Worm (Caenorhabditis elegans) whole organism, early embryonic: Measurements from ENCODE around the gene somi-1.

Source experiments
- B0310.2 ChIP-seq: sonication (generic microtip); optimal IDR thresholded peaks from 2 replicates; lab custom pipeline; 2016; ENCODE audit warnings: mild to moderate bottlenecking, missing genetic modification characterization, missing compliant biosample characterization
- F13C5.2 ChIP-seq: sonication (generic microtip); optimal IDR thresholded peaks from 2 replicates; lab custom pipeline; 2017; ENCODE audit warnings: mild to moderate bottlenecking, missing genetic modification characterization, inconsistent platforms, missing compliant biosample characterization
- aly-1 ChIP-seq: sonication (generic microtip); optimal IDR thresholded peaks from 2 replicates; lab custom pipeline; 2016; ENCODE audit warnings: missing genetic modification characterization, missing compliant biosample characterization
- ama-1 ChIP-seq: fragments of 150-350 bp; optimal IDR thresholded peaks from 2 replicates; lab custom pipeline; 2014
- ceh-13 ChIP-seq: fragments of 200-800 bp; sonication (Bioruptor generic); optimal IDR thresholded peaks from 2 replicates; lab custom pipeline; 2018; ENCODE audit warnings: mild to moderate bottlenecking, missing genetic modification characterization, missing compliant biosample characterization
- ceh-36 ChIP-seq: sonication (generic microtip); optimal IDR thresholded peaks from 2 replicates; lab custom pipeline; 2016; ENCODE audit warnings: missing genetic modification characterization, inconsistent platforms, missing compliant biosample characterization
- ets-7 ChIP-seq: sonication (generic microtip); optimal IDR thresholded peaks from 2 replicates; lab custom pipeline; 2016; ENCODE audit warnings: missing genotype, missing genetic modification characterization, missing compliant biosample characterization
- flt-1 ChIP-seq: fragments of 200-800 bp; sonication (Bioruptor generic); IDR thresholded peaks from 2 replicates; pipeline ENCODE4 v1.3.6; 2022; ENCODE audit warnings: missing genetic modification characterization, missing compliant biosample characterization
- hmbx-1 ChIP-seq: sonication (generic microtip); optimal IDR thresholded peaks from 2 replicates; lab custom pipeline; 2016; ENCODE audit warnings: mild to moderate bottlenecking, missing genetic modification characterization, missing compliant biosample characterization
- hmg-4 ChIP-seq: fragments of 200-800 bp; sonication (Bioruptor generic); optimal IDR thresholded peaks from 2 replicates; lab custom pipeline; 2018; ENCODE audit warnings: mild to moderate bottlenecking, missing genetic modification characterization, missing compliant biosample characterization
- hnd-1 ChIP-seq: sonication (generic microtip); optimal IDR thresholded peaks from 2 replicates; lab custom pipeline; 2016; ENCODE audit warnings: missing genetic modification characterization, missing compliant biosample characterization
- pes-1 ChIP-seq: fragments of 200-800 bp; sonication (Bioruptor generic); IDR thresholded peaks from 2 replicates; pipeline ENCODE4 v1.3.6; 2022; ENCODE audit warnings: missing genetic modification reagents, missing genetic modification characterization, missing compliant biosample characterization
- scrt-1 ChIP-seq: fragments of 200-800 bp; sonication (Bioruptor generic); IDR thresholded peaks from 2 replicates; pipeline ENCODE4 v1.3.6; 2022; ENCODE audit warnings: missing genetic modification characterization, missing compliant biosample characterization
- sea-1 ChIP-seq: fragments of 200-800 bp; sonication (Bioruptor generic); conservative IDR thresholded peaks from 2 replicates; pipeline ENCODE4 v1.3.6; 2022; ENCODE audit warnings: missing genetic modification characterization, missing compliant biosample characterization
- tbx-11 ChIP-seq: fragments of 200-800 bp; sonication (Bioruptor generic); IDR thresholded peaks from 2 replicates; pipeline ENCODE4 v1.3.6; 2022; ENCODE audit warnings: missing genetic modification characterization, missing compliant biosample characterization
- tbx-37 ChIP-seq: fragments of 200-800 bp; sonication (Bioruptor generic); conservative IDR thresholded peaks from 2 replicates; pipeline ENCODE4 v1.3.6; 2022; ENCODE audit warnings: missing genetic modification reagents, missing genetic modification characterization, missing compliant biosample characterization
- tra-4 ChIP-seq: sonication (generic microtip); optimal IDR thresholded peaks from 2 replicates; lab custom pipeline; 2017; ENCODE audit warnings: missing genetic modification characterization, missing compliant biosample characterization

Gene somi-1

DNA sequence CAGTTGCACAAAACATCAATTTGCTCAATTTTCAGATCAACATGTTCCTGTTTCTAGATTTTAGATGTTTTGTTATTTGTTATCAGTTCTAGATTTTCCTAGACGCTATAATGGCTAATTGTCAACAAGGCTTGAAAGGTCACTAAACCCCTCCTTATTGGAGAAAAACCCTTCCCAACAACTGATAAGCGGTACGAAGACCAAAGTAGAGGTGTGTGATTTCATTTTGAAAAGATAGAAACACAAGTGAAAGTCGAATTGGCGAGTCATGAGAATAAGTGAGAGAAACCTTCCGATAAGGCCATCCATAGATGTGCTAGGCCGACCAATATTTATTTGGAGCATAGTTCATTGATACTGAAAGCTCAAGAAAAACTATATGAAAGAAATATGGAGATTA is 17.6 kb downstream of the somi-1 start:
- TF ChIP-seq B0310.2 (tag; lab: Kevin White, UChicago) = no peak
- TF ChIP-seq hmbx-1 = no peak
- TF ChIP-seq ets-7 = no peak
- no peak for TF ChIP-seq ama-1 (lab: Kevin White, UChicago)
- no peak for TF ChIP-seq tbx-11 (GFP tag; lab: Robert Waterston, UW)
- no peak for TF ChIP-seq flt-1 (GFP tag; lab: Robert Waterston, UW)
- no peak for TF ChIP-seq ceh-36
- no peak for TF ChIP-seq hmg-4
- no peak for TF ChIP-seq F13C5.2 (tag; lab: Kevin White, UChicago)
- no peak for TF ChIP-seq tbx-37 (GFP tag; lab: Robert Waterston, UW)
- TF ChIP-seq pes-1 (GFP tag; lab: Robert Waterston, UW) = no peak
- no peak for TF ChIP-seq tra-4
- no peak for TF ChIP-seq scrt-1 (GFP tag; lab: Robert Waterston, UW)
- no peak for TF ChIP-seq aly-1 (tag; lab: Kevin White, UChicago)
- no peak for TF ChIP-seq hnd-1
- TF ChIP-seq ceh-13 (GFP tag; lab: Kevin White, UChicago) = no peak
- no peak for TF ChIP-seq sea-1 (GFP tag; lab: Robert Waterston, UW)

DNA sequence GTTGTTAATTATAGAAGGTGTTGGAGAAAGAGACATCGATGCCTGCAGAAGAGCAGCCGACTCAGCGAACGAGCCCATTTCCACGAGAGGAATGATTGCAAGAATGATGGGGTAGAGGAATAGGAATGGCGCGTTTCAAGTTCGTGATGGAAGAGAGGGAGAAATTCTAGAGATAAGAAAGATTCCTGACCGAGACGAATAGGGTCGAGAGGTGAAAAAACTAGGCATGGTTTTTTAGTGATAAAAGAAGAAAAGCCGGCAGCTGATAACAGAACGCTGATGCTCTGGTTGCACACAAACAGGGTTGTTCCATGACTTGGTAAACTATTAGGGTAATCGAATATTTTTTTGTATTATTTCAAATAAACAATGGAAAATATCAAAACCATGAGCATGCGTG is 18.4 kb downstream of the somi-1 start:
- TF ChIP-seq F13C5.2 (tag; lab: Kevin White, UChicago) (no peak), ama-1 (lab: Kevin White, UChicago) (no peak), pes-1 (GFP tag; lab: Robert Waterston, UW) (no peak), aly-1 (tag; lab: Kevin White, UChicago) (no peak)

DNA sequence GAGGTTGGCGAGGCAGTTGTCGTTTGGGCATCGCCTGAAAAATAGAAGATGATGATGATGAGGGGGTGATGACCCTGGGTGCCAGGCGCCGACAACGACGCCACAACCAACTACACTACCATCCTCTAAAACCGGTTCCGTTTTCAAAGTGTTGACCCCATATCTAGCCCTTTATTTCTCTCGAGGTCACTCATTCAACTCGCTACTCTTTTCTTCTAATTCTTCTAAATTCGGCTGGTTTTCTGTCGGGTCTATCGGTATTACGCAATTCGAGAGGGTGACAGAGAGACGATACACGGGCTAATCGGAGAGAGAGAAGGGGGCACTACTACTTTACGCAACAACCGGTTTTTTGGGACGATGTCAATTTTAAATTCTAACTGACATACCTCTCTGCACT is 19.9 kb downstream of the somi-1 start:
- TF ChIP-seq B0310.2 (tag; lab: Kevin White, UChicago) = no peak
- TF ChIP-seq tbx-11 (GFP tag; lab: Robert Waterston, UW) = no peak
- TF ChIP-seq F13C5.2 (tag; lab: Kevin White, UChicago) = no peak
- TF ChIP-seq pes-1 (GFP tag; lab: Robert Waterston, UW) = no peak
- TF ChIP-seq tbx-37 (GFP tag; lab: Robert Waterston, UW) = no peak
- no peak for TF ChIP-seq ets-7
- TF ChIP-seq sea-1 (GFP tag; lab: Robert Waterston, UW) = no peak
- no peak for TF ChIP-seq ceh-13 (GFP tag; lab: Kevin White, UChicago)
- no peak for TF ChIP-seq scrt-1 (GFP tag; lab: Robert Waterston, UW)
- no peak for TF ChIP-seq ama-1 (lab: Kevin White, UChicago)
- TF ChIP-seq hmg-4 = no peak
- no peak for TF ChIP-seq tra-4
- no peak for TF ChIP-seq flt-1 (GFP tag; lab: Robert Waterston, UW)
- TF ChIP-seq aly-1 (tag; lab: Kevin White, UChicago) = no peak
- no peak for TF ChIP-seq hnd-1
- no peak for TF ChIP-seq hmbx-1
- no peak for TF ChIP-seq ceh-36

DNA sequence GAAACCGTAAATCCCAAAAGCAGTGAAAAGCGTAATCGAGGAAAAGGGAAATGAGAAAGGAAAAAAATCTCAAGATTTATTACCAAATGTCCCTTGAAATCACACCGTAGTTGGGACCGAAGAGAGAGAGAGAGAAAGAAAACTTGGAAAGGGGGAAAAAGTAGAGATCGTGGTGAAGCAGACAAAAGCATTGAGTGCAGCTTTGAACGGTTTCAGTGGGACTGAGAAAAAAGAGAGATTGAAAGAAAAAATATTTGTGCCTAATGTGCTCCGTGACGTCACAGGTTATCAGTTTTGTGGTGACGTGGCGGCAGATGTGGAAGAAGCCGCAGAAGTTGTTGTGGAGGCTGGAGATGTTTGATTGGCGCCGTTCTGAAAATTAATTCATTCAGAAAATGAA is 20.9 kb downstream of the somi-1 start:
- TF ChIP-seq ama-1 (lab: Kevin White, UChicago) (no peak), aly-1 (tag; lab: Kevin White, UChicago) (no peak), F13C5.2 (tag; lab: Kevin White, UChicago) (no peak), ets-7 (no peak), pes-1 (GFP tag; lab: Robert Waterston, UW) (no peak), tra-4 (no peak), hmbx-1 (no peak), ceh-36 (no peak), tbx-11 (GFP tag; lab: Robert Waterston, UW) (no peak)

DNA sequence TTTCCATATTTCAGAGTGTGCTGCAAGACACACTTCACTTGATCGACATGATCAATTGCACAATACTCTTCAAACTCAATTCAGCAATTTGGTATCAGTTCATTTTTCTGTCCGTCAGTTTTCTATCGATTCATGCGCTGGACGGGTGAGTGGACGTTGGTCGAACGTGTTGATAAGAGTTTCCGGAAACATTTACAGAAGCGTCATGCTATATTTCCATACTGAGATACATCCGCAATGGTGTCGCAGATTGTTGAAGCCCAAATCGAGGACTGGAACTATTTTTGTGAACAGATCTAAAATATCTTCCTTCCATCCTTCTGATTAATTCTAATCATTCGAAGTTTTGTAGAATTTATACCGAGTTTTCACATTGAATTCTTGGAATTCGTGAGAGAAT is 21.5 kb downstream of the somi-1 start:
- TF ChIP-seq pes-1 (GFP tag; lab: Robert Waterston, UW) (no peak), tra-4 (no peak), ceh-13 (GFP tag; lab: Kevin White, UChicago) (no peak), tbx-37 (GFP tag; lab: Robert Waterston, UW) (no peak), hnd-1 (no peak), scrt-1 (GFP tag; lab: Robert Waterston, UW) (no peak), sea-1 (GFP tag; lab: Robert Waterston, UW) (no peak)

DNA sequence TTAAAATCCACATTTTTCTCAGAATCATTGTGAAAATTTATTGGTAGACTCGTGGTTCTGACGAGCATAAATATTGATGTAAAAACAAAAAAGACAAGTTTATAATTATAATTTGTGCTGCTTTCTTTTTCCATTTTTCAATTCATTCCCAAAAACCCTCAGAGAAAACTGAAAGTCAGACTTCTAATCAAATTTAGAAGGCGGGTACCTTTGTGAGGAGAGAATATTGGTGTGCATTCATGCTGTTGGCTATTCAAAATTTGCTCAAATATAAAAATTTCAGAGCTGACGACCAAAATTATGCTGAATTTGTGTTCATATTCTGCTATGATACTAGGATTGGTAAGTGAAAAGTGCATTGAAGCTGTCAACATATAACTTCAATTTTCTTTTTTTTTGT is 24.2 kb downstream of the somi-1 start, which contains the start of gene srx-125:
TSS of gene srx-125 (plus strand) at position 301 of the 400 bp plus-strand sequence.
- TF ChIP-seq sea-1 (GFP tag; lab: Robert Waterston, UW) (no peak), hmbx-1 (no peak), flt-1 (GFP tag; lab: Robert Waterston, UW) (no peak), B0310.2 (tag; lab: Kevin White, UChicago) (no peak), aly-1 (tag; lab: Kevin White, UChicago) (no peak), ceh-36 (no peak), F13C5.2 (tag; lab: Kevin White, UChicago) (no peak), scrt-1 (GFP tag; lab: Robert Waterston, UW) (no peak), pes-1 (GFP tag; lab: Robert Waterston, UW) (no peak), ets-7 (no peak), hmg-4 (no peak), tbx-37 (GFP tag; lab: Robert Waterston, UW) (no peak), ceh-13 (GFP tag; lab: Kevin White, UChicago) (no peak)

DNA sequence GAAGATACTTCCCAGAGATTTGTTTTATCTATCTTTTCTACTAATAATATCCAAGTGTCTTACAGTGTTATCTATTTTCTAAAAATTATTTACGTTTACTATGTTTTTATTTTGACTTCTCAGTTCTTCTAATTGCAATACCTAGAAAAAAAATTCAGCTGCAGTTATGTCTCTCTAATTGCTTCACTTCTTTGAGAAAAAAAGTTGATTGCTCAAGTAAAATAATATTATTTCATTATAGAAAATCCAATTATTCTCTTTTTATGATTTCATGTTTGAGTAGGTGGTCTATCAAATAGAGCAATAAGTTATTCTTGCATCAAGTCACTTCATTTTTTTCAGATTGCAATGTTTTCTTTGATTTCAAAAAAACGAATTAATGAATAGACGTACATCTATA is 24.7 kb downstream of the somi-1 start:
- TF ChIP-seq hmbx-1 = no peak
- no peak for TF ChIP-seq ceh-36
- no peak for TF ChIP-seq ceh-13 (GFP tag; lab: Kevin White, UChicago)
- no peak for TF ChIP-seq flt-1 (GFP tag; lab: Robert Waterston, UW)
- no peak for TF ChIP-seq aly-1 (tag; lab: Kevin White, UChicago)
- no peak for TF ChIP-seq B0310.2 (tag; lab: Kevin White, UChicago)
- no peak for TF ChIP-seq sea-1 (GFP tag; lab: Robert Waterston, UW)
- no peak for TF ChIP-seq tbx-11 (GFP tag; lab: Robert Waterston, UW)
- no peak for TF ChIP-seq hnd-1
- TF ChIP-seq ets-7 = no peak
- TF ChIP-seq pes-1 (GFP tag; lab: Robert Waterston, UW) = no peak
- no peak for TF ChIP-seq hmg-4
- no peak for TF ChIP-seq tbx-37 (GFP tag; lab: Robert Waterston, UW)
- no peak for TF ChIP-seq tra-4
- no peak for TF ChIP-seq F13C5.2 (tag; lab: Kevin White, UChicago)
- TF ChIP-seq scrt-1 (GFP tag; lab: Robert Waterston, UW) = no peak
- no peak for TF ChIP-seq ama-1 (lab: Kevin White, UChicago)
